Fruit fly (Drosophila melanogaster) whole organism, prepupa: ENCODE data around the gene CG5391.

Experiments
- CG11762 ChIP-seq: fragments of 200-800 bp; sonication (Bioruptor generic); optimal IDR thresholded peaks from 3 replicates; lab custom pipeline; 2016; ENCODE audit warnings: missing biosample characterization, missing genetic modification characterization; ENCODE audit not compliant: insufficient read depth
- CG11902 ChIP-seq: fragments of 200-800 bp; sonication (Bioruptor generic); optimal IDR thresholded peaks from 3 replicates; lab custom pipeline; 2016; ENCODE audit warnings: missing biosample characterization, missing genetic modification characterization
- CG1621 ChIP-seq: fragments of 200-800 bp; sonication (Bioruptor generic); optimal IDR thresholded peaks from 3 replicates; lab custom pipeline; 2018; ENCODE audit warnings: missing biosample characterization, mild to moderate bottlenecking, missing genetic modification characterization
- CG16779 ChIP-seq: fragments of 200-800 bp; sonication (Bioruptor generic); optimal IDR thresholded peaks from 3 replicates; lab custom pipeline; 2017; ENCODE audit warnings: missing biosample characterization, mild to moderate bottlenecking, missing genetic modification characterization
- CG3032 ChIP-seq: fragments of 200-800 bp; optimal IDR thresholded peaks from 2 replicates; lab custom pipeline; 2019; ENCODE audit warnings: missing biosample characterization, mild to moderate bottlenecking, missing genetic modification characterization, moderate library complexity
- CG31627 ChIP-seq: fragments of 200-800 bp; sonication (Bioruptor generic); optimal IDR thresholded peaks from 3 replicates; lab custom pipeline; 2016; ENCODE audit warnings: missing biosample characterization, missing genetic modification characterization
- CG32006 ChIP-seq: fragments of 200-800 bp; sonication (Bioruptor generic); optimal IDR thresholded peaks from 3 replicates; lab custom pipeline; 2017; ENCODE audit warnings: missing biosample characterization, mild to moderate bottlenecking, missing genetic modification characterization
- CG34406 ChIP-seq: fragments of 200-800 bp; sonication (Bioruptor generic); optimal IDR thresholded peaks from 3 replicates; lab custom pipeline; 2016; ENCODE audit warnings: missing biosample characterization, missing genetic modification characterization
- CG6163 ChIP-seq: fragments of 200-800 bp; sonication (Bioruptor generic); IDR thresholded peaks from 3 replicates; pipeline ENCODE4 v1.3.6; 2022; ENCODE audit warnings: missing biosample characterization, missing genetic modification characterization
- CG6276 ChIP-seq: fragments of 200-800 bp; sonication (Bioruptor generic); optimal IDR thresholded peaks from 2 replicates; lab custom pipeline; 2017; ENCODE audit warnings: missing biosample characterization, mild to moderate bottlenecking, missing genetic modification characterization
- CG6792 ChIP-seq: fragments of 200-800 bp; sonication (Bioruptor generic); optimal IDR thresholded peaks from 3 replicates; lab custom pipeline; 2016; ENCODE audit warnings: missing biosample characterization, missing genetic modification characterization
- CG6808 ChIP-seq: fragments of 200-800 bp; sonication (Bioruptor generic); optimal IDR thresholded peaks from 3 replicates; lab custom pipeline; 2017; ENCODE audit warnings: missing biosample characterization, missing genetic modification characterization, mild to moderate bottlenecking, moderate library complexity, missing genetic modification reagents
- CG6854 ChIP-seq: fragments of 200-800 bp; sonication (Bioruptor generic); optimal IDR thresholded peaks from 2 replicates; lab custom pipeline; 2017; ENCODE audit warnings: missing biosample characterization, mild to moderate bottlenecking, missing genetic modification characterization
- CG8119 ChIP-seq: fragments of 200-800 bp; sonication (Bioruptor generic); IDR thresholded peaks from 3 replicates; pipeline ENCODE4 v1.3.6; 2022; ENCODE audit warnings: missing biosample characterization, missing genetic modification characterization
- CG8319 ChIP-seq: fragments of 200-800 bp; sonication (Bioruptor generic); optimal IDR thresholded peaks from 3 replicates; lab custom pipeline; 2016; ENCODE audit warnings: missing biosample characterization, missing genetic modification characterization
- CG8632 ChIP-seq: fragments of 200-800 bp; sonication (Bioruptor generic); optimal IDR thresholded peaks from 3 replicates; lab custom pipeline; 2016; ENCODE audit warnings: missing biosample characterization, missing genetic modification characterization
- Ets21C ChIP-seq: fragments of 200-800 bp; sonication (Bioruptor generic); optimal IDR thresholded peaks from 3 replicates; lab custom pipeline; 2016; ENCODE audit warnings: missing biosample characterization, missing genetic modification characterization
- Ets96B ChIP-seq: fragments of 200-800 bp; optimal IDR thresholded peaks from 2 replicates; lab custom pipeline; 2019; ENCODE audit warnings: missing biosample characterization, mild to moderate bottlenecking, missing genetic modification characterization, moderate library complexity
- Gug ChIP-seq: fragments of 200-800 bp; sonication (Bioruptor generic); IDR thresholded peaks from 2 replicates; pipeline ENCODE4 v1.3.6; 2022; ENCODE audit warnings: missing biosample characterization, missing genetic modification characterization
- Hr38 ChIP-seq: sonication (Bioruptor generic); optimal IDR thresholded peaks from 2 replicates; lab custom pipeline; 2016; ENCODE audit warnings: missing biosample characterization, missing genetic modification characterization
- Hr4 ChIP-seq: fragments of 200-800 bp; sonication (Bioruptor generic); optimal IDR thresholded peaks from 3 replicates; lab custom pipeline; 2016; ENCODE audit warnings: missing biosample characterization, missing genetic modification characterization
- OdsH ChIP-seq: fragments of 200-800 bp; sonication (Bioruptor generic); optimal IDR thresholded peaks from 3 replicates; lab custom pipeline; 2016; ENCODE audit warnings: missing biosample characterization, missing genetic modification characterization
- Smox ChIP-seq: fragments of 200-800 bp; sonication (Bioruptor generic); optimal IDR thresholded peaks from 3 replicates; lab custom pipeline; 2016; ENCODE audit warnings: missing biosample characterization, missing genetic modification characterization
- Sox102F ChIP-seq: fragments of 200-800 bp; sonication (Bioruptor generic); optimal IDR thresholded peaks from 2 replicates; lab custom pipeline; 2016; ENCODE audit warnings: missing biosample characterization, mild to moderate bottlenecking, missing genetic modification characterization
- Sox15 ChIP-seq: fragments of 200-800 bp; sonication (Bioruptor generic); optimal IDR thresholded peaks from 3 replicates; lab custom pipeline; 2016; ENCODE audit warnings: missing biosample characterization, missing genetic modification characterization
- achi ChIP-seq: fragments of 200-800 bp; sonication (Bioruptor generic); optimal IDR thresholded peaks from 3 replicates; lab custom pipeline; 2016; ENCODE audit warnings: missing biosample characterization, missing genetic modification characterization
- acj6 ChIP-seq: fragments of 200-800 bp; sonication (Bioruptor generic); optimal IDR thresholded peaks from 3 replicates; lab custom pipeline; 2016; ENCODE audit warnings: missing biosample characterization, missing genetic modification characterization
- cyc ChIP-seq: fragments of 200-800 bp; sonication (Bioruptor generic); optimal IDR thresholded peaks from 3 replicates; lab custom pipeline; 2016; ENCODE audit warnings: missing biosample characterization, missing genetic modification characterization
- dac ChIP-seq: fragments of 200-800 bp; sonication (Bioruptor generic); optimal IDR thresholded peaks from 2 replicates; lab custom pipeline; 2017; ENCODE audit warnings: missing biosample characterization, mild to moderate bottlenecking, missing genetic modification characterization
- dsx ChIP-seq: fragments of 200-800 bp; optimal IDR thresholded peaks from 3 replicates; lab custom pipeline; 2019; ENCODE audit warnings: missing biosample characterization, mild to moderate bottlenecking, missing genetic modification characterization, moderate library complexity; ENCODE audit not compliant: poor library complexity, severe bottlenecking
- fd59A ChIP-seq: fragments of 200-800 bp; sonication (Bioruptor generic); optimal IDR thresholded peaks from 2 replicates; lab custom pipeline; 2017; ENCODE audit warnings: missing biosample characterization, mild to moderate bottlenecking, missing genetic modification characterization, missing genetic modification reagents
- fd85E ChIP-seq: fragments of 200-800 bp; sonication (Bioruptor generic); optimal IDR thresholded peaks from 3 replicates; lab custom pipeline; 2016; ENCODE audit warnings: missing biosample characterization, missing genetic modification characterization
- fkh ChIP-seq: fragments of 200-800 bp; sonication (Bioruptor generic); optimal IDR thresholded peaks from 3 replicates; lab custom pipeline; 2017; ENCODE audit warnings: missing biosample characterization, mild to moderate bottlenecking, missing genetic modification characterization, moderate library complexity
- lz ChIP-seq: fragments of 200-800 bp; sonication (Bioruptor generic); optimal IDR thresholded peaks from 3 replicates; lab custom pipeline; 2016; ENCODE audit warnings: missing biosample characterization, missing genetic modification characterization
- pdm3 ChIP-seq: fragments of 200-800 bp; sonication (Bioruptor generic); optimal IDR thresholded peaks from 3 replicates; lab custom pipeline; 2016; ENCODE audit warnings: missing biosample characterization, missing genetic modification characterization
- salr ChIP-seq, 2 experiments: fragments of 200-800 bp; sonication (Bioruptor generic); optimal IDR thresholded peaks; 3 replicates each; lab custom pipeline; 2016 to 2018; ENCODE audit warnings: missing biosample characterization in 2 of 2, missing genetic modification characterization in 2 of 2, mild to moderate bottlenecking in 1 of 2
- spab ChIP-seq: fragments of 200-800 bp; sonication (Bioruptor generic); optimal IDR thresholded peaks from 2 replicates; lab custom pipeline; 2017; ENCODE audit warnings: missing biosample characterization, mild to moderate bottlenecking, missing genetic modification characterization, missing genetic modification reagents
- ss ChIP-seq, 2 experiments: fragments of 200-800 bp; sonication (Bioruptor generic); optimal IDR thresholded peaks; 2 replicates in 1 of 2; 3 replicates in 1 of 2; lab custom pipeline; 2017 to 2018; ENCODE audit warnings: mild to moderate bottlenecking in 2 of 2, missing biosample characterization in 2 of 2, missing genetic modification characterization in 2 of 2, moderate library complexity in 1 of 2
- svp ChIP-seq: fragments of 200-800 bp; sonication (Bioruptor generic); peaks from one replicate; lab custom pipeline; 2016; ENCODE audit warnings: missing biosample characterization, missing genetic modification characterization
- vri ChIP-seq: fragments of 200-800 bp; sonication (Bioruptor generic); optimal IDR thresholded peaks from 3 replicates; lab custom pipeline; 2016; ENCODE audit warnings: missing biosample characterization, mild to moderate bottlenecking, missing genetic modification characterization

Gene CG5391

DNA sequence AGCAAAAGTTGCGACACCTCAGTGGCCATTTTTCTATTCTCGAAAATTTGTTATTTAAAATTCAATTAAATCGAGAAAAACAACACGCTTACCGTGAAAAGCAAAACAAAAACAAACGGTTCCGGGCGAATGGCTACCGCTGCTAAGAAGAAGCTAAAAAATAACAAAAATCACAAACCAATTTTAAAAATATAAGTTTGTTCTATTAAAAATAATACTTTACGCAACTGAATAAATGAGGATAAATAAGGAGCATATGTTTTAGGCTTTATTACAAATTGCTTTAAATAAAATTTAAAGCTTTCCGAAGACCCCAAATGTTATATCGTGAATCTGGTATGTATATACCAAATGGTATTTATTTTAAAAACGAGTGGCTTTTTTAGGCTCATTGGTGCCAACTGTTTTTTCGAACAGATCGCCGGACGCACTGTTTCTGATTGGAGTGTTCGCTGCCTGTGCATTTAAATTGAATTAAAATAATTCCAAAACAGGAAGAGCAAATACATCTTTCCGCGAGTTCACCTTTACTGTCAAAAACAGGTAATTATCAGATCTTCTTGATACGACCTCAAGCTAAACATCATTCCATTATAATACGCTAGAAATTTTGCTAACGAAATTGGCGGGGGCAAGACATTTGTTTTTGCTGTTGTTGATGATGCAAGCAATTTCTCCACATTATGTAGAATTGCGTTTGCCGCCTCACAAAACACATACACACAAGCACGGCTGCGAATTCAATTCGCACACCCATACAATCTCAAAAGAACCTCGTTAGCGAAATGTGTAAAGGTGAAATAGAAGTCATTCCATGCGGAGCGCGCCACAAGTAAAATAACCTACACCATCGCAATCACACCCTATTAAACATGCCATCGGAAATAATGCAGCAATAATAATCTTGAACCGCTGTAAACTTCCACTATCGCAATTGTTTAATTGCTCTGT lies 33.5 kb upstream of the CG5391 start, which contains the start of the genes Polr3F and PyK (continued):
- TF ChIP-seq CG6808 (peak; percentile 59), CG8119 (GFP tag; lab: Robert Waterston, UW) (peak; percentile 62; the same call in 2 of the 3 replicates), CG6854 (no peak), Ets21C (no peak), fkh (GFP tag; lab: Kevin White, UChicago) (no peak), ss (GFP tag; optimal IDR thresholded peaks at IDR 0.05; lab: Kevin White, UChicago) (peak in 1 of 2 experiments; percentile 32), CG16779 (tag; lab: Kevin White, UChicago) (no peak), CG32006 (GFP tag; lab: Kevin White, UChicago) (peak; percentile 55), CG6276 (GFP tag; lab: Kevin White, UChicago) (peak; percentile 41), Smox (GFP tag; lab: Kevin White, UChicago) (peak; percentile 45), CG6163 (GFP tag; lab: Robert Waterston, UW) (peak; percentile 67; the same call in 2 of the 3 replicates)

DNA sequence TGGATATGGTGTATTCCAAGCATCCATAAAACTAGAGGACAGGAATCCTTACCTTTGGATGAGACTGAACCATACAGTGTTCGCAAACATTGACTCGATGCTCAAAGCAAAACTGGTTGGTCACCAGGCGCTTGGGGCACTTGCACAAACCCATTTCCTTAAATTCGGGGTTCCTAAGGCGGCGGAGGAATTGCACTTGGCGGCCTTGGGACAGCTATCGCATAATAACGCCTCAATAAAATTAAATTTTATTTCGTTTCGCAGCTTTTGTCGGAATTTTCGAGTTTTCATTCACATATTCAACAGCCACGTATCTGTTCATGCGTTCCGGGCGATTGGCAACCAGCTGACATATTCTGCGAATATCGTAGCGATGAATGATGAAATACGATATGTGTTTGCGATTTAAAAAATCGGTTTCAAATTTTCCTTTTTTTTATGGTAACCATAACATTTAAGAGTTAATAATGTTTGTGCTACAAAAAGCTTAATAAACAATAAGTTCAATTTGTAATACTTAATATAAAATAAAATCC lies 31.8 kb upstream of the CG5391 start, which contains the start of gene CG5382:
CG5382 (minus strand) TSS at position 324 of the 536 bp plus-strand sequence.
- TF ChIP-seq spab (no peak), CG8319 (no peak), Sox15 (GFP tag; lab: Kevin White, UChicago) (no peak), ss (GFP tag; optimal IDR thresholded peaks at IDR 0.05; lab: Kevin White, UChicago) (no peak), Gug (GFP tag; lab: Robert Waterston, UW) (no peak), cyc (GFP tag; lab: Kevin White, UChicago) (no peak), fd85E (GFP tag; lab: Kevin White, UChicago) (no peak), CG6276 (GFP tag; lab: Kevin White, UChicago) (no peak)

- TF ChIP-seq CG6163 (GFP tag; lab: Robert Waterston, UW) = peak; percentile 87
- peak; percentile 67 to 72 for TF ChIP-seq salr (GFP tag; optimal IDR thresholded peaks at IDR 0.05; lab: Kevin White, UChicago)
- peak; percentile 75 for TF ChIP-seq CG8632 (GFP tag; lab: Kevin White, UChicago)
- peak; percentile 66 for TF ChIP-seq Ets96B (tag; lab: Kevin White, UChicago)
- TF ChIP-seq pdm3 (GFP tag; lab: Kevin White, UChicago) = peak; percentile 90
- TF ChIP-seq CG34406 = peak; percentile 85
- TF ChIP-seq OdsH (GFP tag; lab: Kevin White, UChicago) = peak; percentile 90
- TF ChIP-seq vri = peak; percentile 79
- peak; percentile 63 for TF ChIP-seq fd59A (GFP tag; lab: Kevin White, UChicago)
- TF ChIP-seq CG8319 = peak; percentile 78
- TF ChIP-seq acj6 (GFP tag; lab: Kevin White, UChicago) = peak; percentile 87
- TF ChIP-seq CG3032 (tag; lab: Kevin White, UChicago) = peak; percentile 78
- TF ChIP-seq Sox102F (GFP tag; lab: Kevin White, UChicago) = peak; percentile 79
- peak; percentile 78 for TF ChIP-seq CG11902
- peak; percentile 96 for TF ChIP-seq achi (GFP tag; lab: Kevin White, UChicago)
- peak; percentile 86 for TF ChIP-seq CG6792 (GFP tag; lab: Kevin White, UChicago)
- TF ChIP-seq CG1621 = peak; percentile 47
- TF ChIP-seq CG8119 (GFP tag; lab: Robert Waterston, UW) = peak; percentile 74; the same call in 2 of the 3 replicates
- peak; percentile 92 for TF ChIP-seq Hr4
- peak; percentile 54 for TF ChIP-seq CG16779 (tag; lab: Kevin White, UChicago)
- TF ChIP-seq Hr38 (GFP tag; lab: Kevin White, UChicago) = no peak
- TF ChIP-seq fkh (GFP tag; lab: Kevin White, UChicago) = peak; percentile 84
- TF ChIP-seq CG11762 (GFP tag; lab: Kevin White, UChicago) = peak; percentile 58
- TF ChIP-seq CG31627 (GFP tag; lab: Kevin White, UChicago) = peak; percentile 92
- peak; percentile 85 for TF ChIP-seq CG32006 (GFP tag; lab: Kevin White, UChicago)
- peak; percentile 67 for TF ChIP-seq CG6276 (GFP tag; lab: Kevin White, UChicago)
- TF ChIP-seq svp (GFP tag; lab: Kevin White, UChicago) = peak; percentile 92
- peak; percentile 83 for TF ChIP-seq Gug (GFP tag; lab: Robert Waterston, UW)
- peak; percentile 88 for TF ChIP-seq Ets21C
- peak; percentile 74 for TF ChIP-seq CG6808
- peak; percentile 93 for TF ChIP-seq lz (GFP tag; lab: Kevin White, UChicago)
- peak; percentile 83 for TF ChIP-seq Sox15 (GFP tag; lab: Kevin White, UChicago)
- TF ChIP-seq dac = peak; percentile 72
- peak; percentile 57 for TF ChIP-seq dsx (GFP tag; lab: Kevin White, UChicago)
Measured at dm6 chr3R:22362218-22362907, 28.4 kb upstream of the CG5391 start, which contains the start of the genes JMJD6, CG7071 and Muted. JMJD6 (minus strand) TSS chr3R:22362371. CG7071 (plus strand) TSS chr3R:22362620. Muted (plus strand) TSS chr3R:22362620.
